Fruit fly (Drosophila melanogaster): Measurements from ENCODE around the gene Dip-B.

The Dip-B gene

DNA sequence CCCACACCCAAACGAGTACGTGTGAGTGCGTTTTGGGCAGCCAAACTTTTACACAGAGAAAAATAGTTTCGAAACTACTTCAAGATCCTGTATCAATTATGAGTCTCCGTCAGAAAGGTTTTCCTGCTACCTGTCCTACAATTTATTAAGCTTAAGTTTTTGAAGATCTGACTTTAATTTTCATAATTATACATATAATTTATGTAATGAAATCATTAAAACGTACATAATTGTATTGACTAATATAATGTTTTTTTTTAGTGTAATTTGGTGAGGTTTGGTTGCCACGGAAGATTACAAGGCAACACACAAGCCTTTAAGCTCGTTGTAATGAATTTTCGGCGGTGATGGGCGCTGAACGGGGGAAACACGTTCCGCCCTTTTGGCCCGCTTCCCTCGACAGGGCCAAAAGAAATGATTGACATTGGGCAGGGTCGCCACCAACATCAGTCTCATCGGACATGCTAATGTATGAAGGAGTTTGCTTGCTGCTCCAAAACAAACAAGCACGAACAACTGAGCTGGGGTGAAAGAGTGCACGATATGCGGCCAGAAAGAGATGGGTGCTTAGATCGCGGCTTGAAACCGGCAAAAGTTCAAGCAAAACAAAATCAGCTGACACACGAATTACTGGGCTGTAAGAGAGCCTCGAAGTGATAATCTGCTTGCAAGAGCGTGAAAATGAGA lies 12.0 kb downstream of the Dip-B start (continued):
- TF ChIP-seq Optix (GFP tag; IDR thresholded peaks at IDR 0.05) = peak; percentile 12; the same call in 1 of the 3 replicates
- TF ChIP-seq CG8281 (tag; optimal IDR thresholded peaks at IDR 0.05) = peak; percentile 14
- TF ChIP-seq Max (GFP tag; optimal IDR thresholded peaks at IDR 0.05) = peak; percentile 57
- peak; percentile 44; the same call in 1 of the 2 replicates for TF ChIP-seq CG10366 (GFP tag; IDR thresholded peaks at IDR 0.05)
- TF ChIP-seq Lhr (GFP tag; optimal IDR thresholded peaks at IDR 0.05) = peak; percentile 64
- peak; percentile 11 for TF ChIP-seq CG15011 (GFP tag; optimal IDR thresholded peaks at IDR 0.05)
- peak; percentile 73 for TF ChIP-seq CG14710 (tag; optimal IDR thresholded peaks at IDR 0.05)
- TF ChIP-seq Fer2 (tag; optimal IDR thresholded peaks at IDR 0.05) = no peak
- TF ChIP-seq Spps (tag; optimal IDR thresholded peaks at IDR 0.05) = peak; percentile 74
- no peak for TF ChIP-seq Poxn (GFP tag; IDR thresholded peaks at IDR 0.05)
- TF ChIP-seq ac (GFP tag; optimal IDR thresholded peaks at IDR 0.05) = no peak
- TF ChIP-seq lov (optimal IDR thresholded peaks at IDR 0.05) = no peak
- TF ChIP-seq lov (GFP tag; IDR thresholded peaks at IDR 0.05) = no peak
- TF ChIP-seq Hmx (GFP tag; optimal IDR thresholded peaks at IDR 0.05) = no peak
- TF ChIP-seq CG31388 (GFP tag; optimal IDR thresholded peaks at IDR 0.05) = no peak
- no peak for TF ChIP-seq p53 (GFP tag; optimal IDR thresholded peaks at IDR 0.05)
- peak; percentile 42; the same call in 3 of the 4 replicates for TF ChIP-seq Gug (GFP tag; IDR thresholded peaks at IDR 0.05)
- TF ChIP-seq CG2875 (GFP tag; optimal IDR thresholded peaks at IDR 0.05) = peak; percentile 73
- TF ChIP-seq NC2α (GFP tag; optimal IDR thresholded peaks at IDR 0.05) = no peak
- peak; percentile 70 for TF ChIP-seq CG2202 (tag; optimal IDR thresholded peaks at IDR 0.05)
- no peak for TF ChIP-seq Lim3 (GFP tag; IDR thresholded peaks at IDR 0.05)
- peak; percentile 81 for TF ChIP-seq CG11504 (tag; optimal IDR thresholded peaks at IDR 0.05)
- peak; percentile 64 for TF ChIP-seq HLH3B (GFP tag; IDR thresholded peaks at IDR 0.05)
- TF ChIP-seq stc (GFP tag; IDR thresholded peaks at IDR 0.05) = peak; percentile 74
- peak; percentile 79 for TF ChIP-seq dmrt11E (tag; optimal IDR thresholded peaks at IDR 0.05)
- no peak for TF ChIP-seq Neu2 (GFP tag; optimal IDR thresholded peaks at IDR 0.05; ENCODE audit: borderline replicate concordance)
- TF ChIP-seq Hr39 (optimal IDR thresholded peaks at IDR 0.05) = no peak
- TF ChIP-seq CG18262 (tag; optimal IDR thresholded peaks at IDR 0.05) = peak; percentile 82
- TF ChIP-seq gsb-n (tag; optimal IDR thresholded peaks at IDR 0.05) = peak; percentile 77
- TF ChIP-seq tin (GFP tag; optimal IDR thresholded peaks at IDR 0.05) = peak; percentile 34
- TF ChIP-seq Usf (GFP tag; optimal IDR thresholded peaks at IDR 0.05) = peak; percentile 33
- peak; percentile 57 for TF ChIP-seq CG18599 (GFP tag; optimal IDR thresholded peaks at IDR 0.05)
- no peak for TF ChIP-seq prd (optimal IDR thresholded peaks at IDR 0.05)
- TF ChIP-seq prd (GFP tag; IDR thresholded peaks at IDR 0.05) = peak; percentile 78; the same call in 2 of the 3 replicates
- TF ChIP-seq CG31441 (GFP tag; IDR thresholded peaks at IDR 0.05) = peak; percentile 57; the same call in 1 of the 2 replicates
- no peak for TF ChIP-seq ERR (GFP tag; optimal IDR thresholded peaks at IDR 0.05)
- no peak for TF ChIP-seq Hand (GFP tag; optimal IDR thresholded peaks at IDR 0.05)

DNA sequence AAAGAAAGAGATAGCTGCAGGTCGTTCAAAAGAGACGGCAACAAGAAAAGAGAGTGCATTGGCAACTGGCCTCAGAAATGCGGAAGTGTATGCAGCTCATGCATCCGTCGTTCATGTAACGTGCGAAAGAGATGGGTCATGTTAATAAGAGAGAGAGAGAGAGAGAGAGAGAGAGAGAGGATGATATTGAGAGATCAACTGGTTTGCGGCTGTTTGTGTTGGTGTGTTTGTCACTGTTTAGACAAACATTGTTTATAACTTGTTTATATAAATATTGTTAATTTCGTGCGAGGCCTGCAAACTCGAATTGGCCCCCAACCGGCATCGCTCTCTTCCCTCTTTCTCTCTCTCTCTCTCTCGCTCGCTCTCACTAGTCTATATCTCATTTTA lies 12.6 kb downstream of the Dip-B start:
- TF ChIP-seq CG9932 (GFP tag; IDR thresholded peaks at IDR 0.05) = no peak
- TF ChIP-seq CG9797 (GFP tag; optimal IDR thresholded peaks at IDR 0.05) = no peak
- peak; percentile 16 for TF ChIP-seq CG18262 (tag; optimal IDR thresholded peaks at IDR 0.05)
- TF ChIP-seq cg (GFP tag; optimal IDR thresholded peaks at IDR 0.05) = peak; percentile 73
- TF ChIP-seq CG7786 (GFP tag; optimal IDR thresholded peaks at IDR 0.05) = no peak
- no peak for TF ChIP-seq hth (optimal IDR thresholded peaks at IDR 0.05)
- TF ChIP-seq CG12391 (tag; optimal IDR thresholded peaks at IDR 0.05) = no peak
- peak in 1 of 2 experiments; percentile 55 for TF ChIP-seq Pdp1 (GFP tag; optimal IDR thresholded peaks at IDR 0.05)
- peak; percentile 48 for TF ChIP-seq CG15479 (GFP tag; optimal IDR thresholded peaks at IDR 0.05)
- TF ChIP-seq Neu2 (GFP tag; optimal IDR thresholded peaks at IDR 0.05; ENCODE audit: borderline replicate concordance) = no peak
- TF ChIP-seq CG6813 (GFP tag; optimal IDR thresholded peaks at IDR 0.05) = peak; percentile 33
- no peak for TF ChIP-seq twi (tag; optimal IDR thresholded peaks at IDR 0.05)
- no peak for TF ChIP-seq NC2α (GFP tag; optimal IDR thresholded peaks at IDR 0.05)
- TF ChIP-seq Lim3 (GFP tag; IDR thresholded peaks at IDR 0.05) = no peak
- no peak for TF ChIP-seq CG11093 (GFP tag; IDR thresholded peaks at IDR 0.05)
- TF ChIP-seq dati (GFP tag; IDR thresholded peaks at IDR 0.05) = no peak
- no peak for TF ChIP-seq grn (GFP tag; optimal IDR thresholded peaks at IDR 0.05)
- no peak for TF ChIP-seq CG10267 (tag; optimal IDR thresholded peaks at IDR 0.05)
- no peak for TF ChIP-seq Doc2 (GFP tag; IDR thresholded peaks at IDR 0.05)

Data from whole organism, embryonic.